Worm (Caenorhabditis elegans): Measurements from ENCODE around the gene swt-1.

DNA sequence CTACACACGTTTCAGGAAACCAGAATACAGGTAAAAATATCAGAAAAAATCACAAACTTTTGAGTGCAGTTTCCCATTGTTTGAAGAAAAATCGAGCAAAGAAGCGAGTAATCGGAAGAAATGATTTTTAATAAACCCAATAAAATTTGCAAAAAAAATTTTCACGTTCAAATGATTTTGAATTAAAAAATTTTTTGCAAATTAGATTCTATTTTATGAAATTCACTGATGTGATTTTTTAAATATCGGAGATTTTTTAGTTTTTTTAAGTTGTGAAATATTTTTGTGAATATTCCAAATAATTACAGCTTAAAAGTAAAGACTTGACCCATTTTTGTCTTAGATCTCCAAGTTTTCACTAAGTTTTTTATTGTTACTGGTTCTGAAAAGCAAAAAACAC, 9.1 kb upstream of the swt-1 start, which contains the start of gene pnp-1:
- TF ChIP-seq skn-1 (tag; optimal IDR thresholded peaks at IDR 0.05) = no peak
- TF ChIP-seq fos-1 (tag; optimal IDR thresholded peaks at IDR 0.05) = no peak
- no peak for TF ChIP-seq unc-62 (GFP tag; optimal IDR thresholded peaks at IDR 0.05)

Measured in whole organism, L3 larva.